Comparison of ENCODE assay signal across 1 fruit fly cellular context in genomic region chr2L:12350880-12351279, dm6.
A peak's percentile ranks its signal among the peaks of the same experiment; 100 is the strongest.
TF ChIP-seq lines count a peak whose summit lies in the region.

No protein-coding gene starts in this region.

TF ChIP-seq in whole organism, embryonic, 481 proteins besides CTCF, POLR2A, EP300 and RAD21 (continued from another document):
- no peak for TF ChIP-seq zfh2 (GFP tag; optimal IDR thresholded peaks at IDR 0.05; lab: Kevin White, UChicago)
- no peak for TF ChIP-seq HLH4C (GFP tag; IDR thresholded peaks at IDR 0.05; lab: Robert Waterston, UW; ENCODE audit: partially characterized antibody)
- no peak for TF ChIP-seq gfzf (GFP tag; optimal IDR thresholded peaks at IDR 0.05; lab: Kevin White, UChicago)
- no peak for TF ChIP-seq amos (GFP tag; IDR thresholded peaks at IDR 0.05; lab: Robert Waterston, UW; ENCODE audit: partially characterized antibody)
- TF ChIP-seq CG8478 (optimal IDR thresholded peaks at IDR 0.05; lab: Kevin White, UChicago): no peak
- no peak for TF ChIP-seq CG8281 (tag; optimal IDR thresholded peaks at IDR 0.05; lab: Kevin White, UChicago)
- TF ChIP-seq Gug (GFP tag; IDR thresholded peaks at IDR 0.05; lab: Robert Waterston, UW): peak; percentile 25; the same call in 1 of the 4 replicates
- TF ChIP-seq pita (GFP tag; optimal IDR thresholded peaks at IDR 0.05; lab: Kevin White, UChicago): no peak
- TF ChIP-seq CG11723 (GFP tag; optimal IDR thresholded peaks at IDR 0.05; lab: Kevin White, UChicago): no peak
- no peak for TF ChIP-seq CG10274 (GFP tag; optimal IDR thresholded peaks at IDR 0.05; lab: Kevin White, UChicago)
- no peak for TF ChIP-seq Poxn (GFP tag; IDR thresholded peaks at IDR 0.05; lab: Robert Waterston, UW)
- TF ChIP-seq CG12769 (tag; optimal IDR thresholded peaks at IDR 0.05; lab: Kevin White, UChicago): no peak
- peak; percentile 2 for TF ChIP-seq lilli (GFP tag; optimal IDR thresholded peaks at IDR 0.05; lab: Kevin White, UChicago)
- no peak for TF ChIP-seq Gsc (GFP tag; IDR thresholded peaks at IDR 0.05; lab: Robert Waterston, UW)
- TF ChIP-seq gce (GFP tag; IDR thresholded peaks at IDR 0.05; lab: Robert Waterston, UW): no peak
- TF ChIP-seq CG16815 (GFP tag; optimal IDR thresholded peaks at IDR 0.05; lab: Kevin White, UChicago): peak; percentile 50
- no peak for TF ChIP-seq CG15073 (GFP tag; optimal IDR thresholded peaks at IDR 0.05; lab: Kevin White, UChicago)
- TF ChIP-seq Trl (optimal IDR thresholded peaks at IDR 0.05; lab: Kevin White, UChicago): no peak
- TF ChIP-seq Trl (GFP tag; optimal IDR thresholded peaks at IDR 0.05; lab: Kevin White, UChicago): peak; percentile 56
- TF ChIP-seq pros (GFP tag; optimal IDR thresholded peaks at IDR 0.05; lab: Kevin White, UChicago): no peak
- no peak for TF ChIP-seq CG33213 (GFP tag; optimal IDR thresholded peaks at IDR 0.05; lab: Kevin White, UChicago)
- TF ChIP-seq CG6791 (GFP tag; IDR thresholded peaks at IDR 0.05; lab: Robert Waterston, UW; ENCODE audit: partially characterized antibody): no peak
- TF ChIP-seq run (tag; optimal IDR thresholded peaks at IDR 0.05; lab: Kevin White, UChicago): no peak
- TF ChIP-seq sim (GFP tag; IDR thresholded peaks at IDR 0.05; lab: Robert Waterston, UW): peak; percentile 51; the same call in 1 of the 2 replicates
- TF ChIP-seq CG4404 (GFP tag; IDR thresholded peaks at IDR 0.05; lab: Robert Waterston, UW): peak; percentile 58
- 0 out of 3 replicates have a peak, but pooled peaks have one; percentile 33 for TF ChIP-seq CG17361 (GFP tag; IDR thresholded peaks at IDR 0.05; lab: Robert Waterston, UW)
- no peak for TF ChIP-seq CG31365 (tag; optimal IDR thresholded peaks at IDR 0.05; lab: Kevin White, UChicago)
- no peak for TF ChIP-seq CG3163 (GFP tag; optimal IDR thresholded peaks at IDR 0.05; lab: Kevin White, UChicago)
- TF ChIP-seq Dip3 (GFP tag; optimal IDR thresholded peaks at IDR 0.05; lab: Kevin White, UChicago): no peak
- TF ChIP-seq BEAF-32 (GFP tag; optimal IDR thresholded peaks at IDR 0.05; lab: Kevin White, UChicago): no peak
- TF ChIP-seq CG17328 (GFP tag; IDR thresholded peaks at IDR 0.05; lab: Robert Waterston, UW): peak; percentile 72
- no peak for TF ChIP-seq CG7963 (GFP tag; IDR thresholded peaks at IDR 0.05; lab: Robert Waterston, UW; ENCODE audit: partially characterized antibody)
- no peak for TF ChIP-seq seq (GFP tag; IDR thresholded peaks at IDR 0.05; lab: Robert Waterston, UW)
- no peak for TF ChIP-seq en (GFP tag; optimal IDR thresholded peaks at IDR 0.05; lab: Kevin White, UChicago)
- peak; percentile 2 for TF ChIP-seq Sry-δ (GFP tag; optimal IDR thresholded peaks at IDR 0.05; lab: Kevin White, UChicago)
- TF ChIP-seq CG10565 (GFP tag; optimal IDR thresholded peaks at IDR 0.05; lab: Kevin White, UChicago): no peak
- no peak for TF ChIP-seq Eip74EF (GFP tag; optimal IDR thresholded peaks at IDR 0.05; lab: Kevin White, UChicago)
- 0 out of 2 replicates have a peak, but pooled peaks have one; percentile 29 for TF ChIP-seq CG5953 (GFP tag; IDR thresholded peaks at IDR 0.05; lab: Robert Waterston, UW)
- peak; percentile 60 for TF ChIP-seq Antp (GFP tag; optimal IDR thresholded peaks at IDR 0.05; lab: Kevin White, UChicago)
- TF ChIP-seq Blimp-1 (GFP tag; optimal IDR thresholded peaks at IDR 0.05; lab: Kevin White, UChicago): peak; percentile 48
- TF ChIP-seq CG31388 (GFP tag; optimal IDR thresholded peaks at IDR 0.05; lab: Kevin White, UChicago): no peak
- no peak for TF ChIP-seq Taf1 (GFP tag; IDR thresholded peaks at IDR 0.05; lab: Robert Waterston, UW)
- TF ChIP-seq fd64A (GFP tag; optimal IDR thresholded peaks at IDR 0.05; lab: Kevin White, UChicago): no peak
- peak; percentile 47 for TF ChIP-seq CG9727 (GFP tag; optimal IDR thresholded peaks at IDR 0.05; lab: Kevin White, UChicago)
- TF ChIP-seq HmgZ (tag; optimal IDR thresholded peaks at IDR 0.05; lab: Kevin White, UChicago): no peak
- TF ChIP-seq fru (optimal IDR thresholded peaks at IDR 0.05; lab: Kevin White, UChicago): no peak
- TF ChIP-seq CG12219 (GFP tag; optimal IDR thresholded peaks at IDR 0.05; lab: Kevin White, UChicago): peak; percentile 26
- TF ChIP-seq ase (GFP tag; IDR thresholded peaks at IDR 0.05; lab: Robert Waterston, UW): no peak
- no peak for TF ChIP-seq Dp (GFP tag; optimal IDR thresholded peaks at IDR 0.05; lab: Kevin White, UChicago)
- peak; percentile 16; the same call in 1 of the 2 replicates for TF ChIP-seq danr (GFP tag; IDR thresholded peaks at IDR 0.05; lab: Robert Waterston, UW)
- TF ChIP-seq row (GFP tag; IDR thresholded peaks at IDR 0.05; lab: Robert Waterston, UW): peak; percentile 75
- no peak for TF ChIP-seq trh (GFP tag; optimal IDR thresholded peaks at IDR 0.05; lab: Kevin White, UChicago)
- peak; percentile 51 for TF ChIP-seq CG2202 (tag; optimal IDR thresholded peaks at IDR 0.05; lab: Kevin White, UChicago)
- peak; percentile 74 for TF ChIP-seq Med (GFP tag; lab: Kevin White, UChicago)
- peak; percentile 22 for TF ChIP-seq crc (GFP tag; optimal IDR thresholded peaks at IDR 0.05; lab: Kevin White, UChicago)
- TF ChIP-seq dmrt11E (tag; optimal IDR thresholded peaks at IDR 0.05; lab: Kevin White, UChicago): no peak
- TF ChIP-seq CG18262 (tag; optimal IDR thresholded peaks at IDR 0.05; lab: Kevin White, UChicago): peak; percentile 53
- TF ChIP-seq CG6175 (GFP tag; IDR thresholded peaks at IDR 0.05; lab: Robert Waterston, UW): no peak
- TF ChIP-seq Dll (GFP tag; IDR thresholded peaks at IDR 0.05; lab: Robert Waterston, UW; ENCODE audit: partially characterized antibody): no peak
- TF ChIP-seq odd (GFP tag; optimal IDR thresholded peaks at IDR 0.05; lab: Kevin White, UChicago): no peak
- peak; percentile 19 for TF ChIP-seq Atf-2 (GFP tag; optimal IDR thresholded peaks at IDR 0.05; lab: Kevin White, UChicago)
- peak; percentile 51 for TF ChIP-seq phol (tag; optimal IDR thresholded peaks at IDR 0.05; lab: Kevin White, UChicago)
- peak; percentile 23; the same call in 1 of the 2 replicates for TF ChIP-seq CG6689 (GFP tag; IDR thresholded peaks at IDR 0.05; lab: Robert Waterston, UW)
- no peak for TF ChIP-seq tx (GFP tag; optimal IDR thresholded peaks at IDR 0.05; lab: Kevin White, UChicago)
- TF ChIP-seq Usf (GFP tag; optimal IDR thresholded peaks at IDR 0.05; lab: Kevin White, UChicago): no peak
- no peak; the same call in 2 of the 3 replicates for TF ChIP-seq CG11093 (GFP tag; IDR thresholded peaks at IDR 0.05; lab: Robert Waterston, UW)
- TF ChIP-seq CG30403 (GFP tag; optimal IDR thresholded peaks at IDR 0.05; lab: Kevin White, UChicago): peak; percentile 48
- peak; percentile 75 for TF ChIP-seq vvl (GFP tag; IDR thresholded peaks at IDR 0.05; lab: Robert Waterston, UW)
